Fruit fly (Drosophila melanogaster): ENCODE results near the gene CG6813.

CG6813 gene

dm6 chr3R:11619709-11620409 lies 6.6 kb downstream of the CG6813 start, which contains the start of the genes Jupiter and CG14710:
Gene Jupiter (minus strand): TSS chr3R:11619906.
Gene CG14710 (plus strand): TSS chr3R:11620090.
- TF ChIP-seq Hr96 (GFP tag; optimal IDR thresholded peaks at IDR 0.05) (no peak), CG7045 (GFP tag; optimal IDR thresholded peaks at IDR 0.05) (peak; percentile 23), CG7101 (tag; optimal IDR thresholded peaks at IDR 0.05) (peak; percentile 63), CG33017 (tag; optimal IDR thresholded peaks at IDR 0.05) (peak; percentile 27), Mnt (GFP tag; optimal IDR thresholded peaks at IDR 0.05) (peak; percentile 60), Crg-1 (GFP tag; optimal IDR thresholded peaks at IDR 0.05) (peak; percentile 38), pad (GFP tag; optimal IDR thresholded peaks at IDR 0.05) (peak; percentile 5), CG5204 (GFP tag; optimal IDR thresholded peaks at IDR 0.05) (no peak), kay (GFP tag; ENCODE audit: borderline replicate concordance) (no peak), cic (GFP tag; optimal IDR thresholded peaks at IDR 0.05) (peak; percentile 45), CG1620 (GFP tag; optimal IDR thresholded peaks at IDR 0.05) (peak; percentile 78), Clk (GFP tag; optimal IDR thresholded peaks at IDR 0.05) (peak; percentile 59), CG11617 (GFP tag; optimal IDR thresholded peaks at IDR 0.05) (no peak), CG12768 (GFP tag; optimal IDR thresholded peaks at IDR 0.05) (peak; percentile 4), tj (GFP tag; optimal IDR thresholded peaks at IDR 0.05) (peak; percentile 70), toe (GFP tag; optimal IDR thresholded peaks at IDR 0.05) (no peak), bab1 (GFP tag; optimal IDR thresholded peaks at IDR 0.05) (peak; percentile 72), ovo (GFP tag; optimal IDR thresholded peaks at IDR 0.05) (peak; percentile 63), cnc (optimal IDR thresholded peaks at IDR 0.05) (no peak), CG14711 (tag; optimal IDR thresholded peaks at IDR 0.05) (peak; percentile 72)

DNA sequence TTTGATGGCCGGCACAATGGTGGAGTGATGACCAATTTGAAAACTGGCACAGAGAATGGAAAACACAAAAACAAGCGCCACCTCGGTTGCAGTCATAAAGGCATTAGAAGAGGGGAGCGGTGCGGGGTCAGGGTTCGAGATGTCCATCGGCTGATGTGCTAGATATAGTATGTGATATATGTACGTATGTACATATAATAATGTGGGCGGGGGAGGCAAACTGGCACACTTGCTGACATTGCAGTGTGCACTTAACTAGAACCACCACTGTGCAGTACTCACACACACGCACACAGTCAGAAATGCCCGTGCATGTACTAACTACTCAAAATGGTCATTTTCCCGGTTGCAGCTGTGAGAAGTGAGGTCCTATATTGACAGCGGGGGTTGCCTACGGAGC lies 7.6 kb downstream of the CG6813 start:
- TF ChIP-seq tj (GFP tag; optimal IDR thresholded peaks at IDR 0.05) (peak; percentile 61), CG7045 (GFP tag; optimal IDR thresholded peaks at IDR 0.05) (no peak), CG12768 (GFP tag; optimal IDR thresholded peaks at IDR 0.05) (peak; percentile 21), toe (GFP tag; optimal IDR thresholded peaks at IDR 0.05) (no peak), CG5204 (GFP tag; optimal IDR thresholded peaks at IDR 0.05) (no peak), Crg-1 (GFP tag; optimal IDR thresholded peaks at IDR 0.05) (no peak)

- TF ChIP-seq CG7101 (tag; optimal IDR thresholded peaks at IDR 0.05) (no peak), bab1 (GFP tag; optimal IDR thresholded peaks at IDR 0.05) (no peak), Hr96 (GFP tag; optimal IDR thresholded peaks at IDR 0.05) (no peak), CG11617 (GFP tag; optimal IDR thresholded peaks at IDR 0.05) (no peak), CG14711 (tag; optimal IDR thresholded peaks at IDR 0.05) (no peak), Crg-1 (GFP tag; optimal IDR thresholded peaks at IDR 0.05) (no peak), cic (GFP tag; optimal IDR thresholded peaks at IDR 0.05) (no peak), CG33017 (tag; optimal IDR thresholded peaks at IDR 0.05) (no peak), ovo (GFP tag; optimal IDR thresholded peaks at IDR 0.05) (no peak), pad (GFP tag; optimal IDR thresholded peaks at IDR 0.05) (no peak), toe (GFP tag; optimal IDR thresholded peaks at IDR 0.05) (no peak)
Measured at dm6 chr3R:11617849-11618248, 8.6 kb downstream of the CG6813 start.

DNA sequence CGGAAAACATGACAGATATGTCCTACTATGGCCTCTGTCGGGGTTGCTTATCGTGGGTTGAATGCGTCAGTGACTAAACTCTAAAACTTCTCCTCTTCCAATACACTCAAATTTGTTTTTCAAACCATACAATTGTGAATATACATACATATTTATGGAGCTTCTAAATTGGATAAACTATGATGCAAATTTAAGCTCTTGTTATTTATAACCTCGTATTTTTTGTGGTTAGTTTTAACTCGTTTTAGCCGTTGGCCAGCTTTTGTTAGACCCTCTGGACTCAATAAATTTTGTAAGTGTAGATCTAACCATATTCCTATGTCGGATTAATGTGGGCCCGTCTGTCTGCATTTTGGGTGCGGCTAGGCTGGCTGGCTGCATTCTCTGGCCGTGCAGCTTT lies 9.1 kb downstream of the CG6813 start:
- TF ChIP-seq Crg-1 (GFP tag; optimal IDR thresholded peaks at IDR 0.05) (no peak), CG7101 (tag; optimal IDR thresholded peaks at IDR 0.05) (no peak), CG5204 (GFP tag; optimal IDR thresholded peaks at IDR 0.05) (no peak), Clk (GFP tag; optimal IDR thresholded peaks at IDR 0.05) (no peak), tj (GFP tag; optimal IDR thresholded peaks at IDR 0.05) (no peak), cnc (optimal IDR thresholded peaks at IDR 0.05) (no peak)

- no peak for TF ChIP-seq CG14711 (tag; optimal IDR thresholded peaks at IDR 0.05)
- TF ChIP-seq Mnt (GFP tag; optimal IDR thresholded peaks at IDR 0.05), result no peak
- no peak for TF ChIP-seq CG11617 (GFP tag; optimal IDR thresholded peaks at IDR 0.05)
- TF ChIP-seq ovo (GFP tag; optimal IDR thresholded peaks at IDR 0.05), result no peak
- no peak for TF ChIP-seq CG7045 (GFP tag; optimal IDR thresholded peaks at IDR 0.05)
- no peak for TF ChIP-seq CG33017 (tag; optimal IDR thresholded peaks at IDR 0.05)
- no peak for TF ChIP-seq Clk (GFP tag; optimal IDR thresholded peaks at IDR 0.05)
- TF ChIP-seq bab1 (GFP tag; optimal IDR thresholded peaks at IDR 0.05), result no peak
- TF ChIP-seq cic (GFP tag; optimal IDR thresholded peaks at IDR 0.05), result no peak
- no peak for TF ChIP-seq toe (GFP tag; optimal IDR thresholded peaks at IDR 0.05)
- TF ChIP-seq kay (GFP tag; ENCODE audit: borderline replicate concordance), result no peak
- no peak for TF ChIP-seq CG7101 (tag; optimal IDR thresholded peaks at IDR 0.05)
Measured at dm6 chr3R:11616219-11616618, 10.2 kb downstream of the CG6813 start.

DNA sequence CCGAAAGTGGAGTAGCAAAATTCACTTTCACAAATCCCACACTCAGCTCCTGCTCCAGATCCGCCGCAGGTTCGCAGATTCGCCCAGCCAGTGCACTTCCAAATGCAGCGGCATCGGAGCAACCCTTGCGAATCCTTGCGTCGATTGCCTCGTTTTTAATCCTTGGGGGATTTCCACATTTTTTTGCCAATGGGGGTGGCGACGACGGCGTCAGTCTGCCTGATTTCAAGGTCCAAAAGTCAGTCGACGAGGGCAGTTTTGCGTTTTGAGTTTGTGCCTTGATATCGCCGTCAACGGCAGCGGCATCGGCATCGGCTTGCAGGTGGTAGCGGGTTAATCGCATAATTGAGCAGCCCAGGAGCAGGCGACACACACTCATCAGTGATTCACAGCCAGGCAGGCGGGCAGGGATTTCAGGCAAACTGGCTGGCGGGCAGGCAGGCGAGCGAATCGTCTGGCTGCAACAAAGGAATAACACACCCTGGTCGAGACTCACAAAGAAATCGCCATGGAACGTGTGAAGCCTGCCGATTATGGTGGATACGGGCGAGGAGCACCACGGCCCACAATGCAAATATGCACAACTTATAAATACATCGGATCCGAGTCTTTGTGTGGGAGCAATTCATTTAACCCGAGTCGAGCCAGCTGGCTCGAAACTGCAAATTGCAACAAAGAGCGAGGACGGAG lies 10.9 kb downstream of the CG6813 start:
- TF ChIP-seq CG33017 (tag; optimal IDR thresholded peaks at IDR 0.05) (no peak), CG5204 (GFP tag; optimal IDR thresholded peaks at IDR 0.05) (no peak)

dm6 chr3R:11614507-11614906 lies 11.9 kb downstream of the CG6813 start:
- no peak for TF ChIP-seq cic (GFP tag; optimal IDR thresholded peaks at IDR 0.05)
- no peak for TF ChIP-seq kay (GFP tag; ENCODE audit: borderline replicate concordance)
- no peak for TF ChIP-seq cnc (optimal IDR thresholded peaks at IDR 0.05)
- no peak for TF ChIP-seq Mnt (GFP tag; optimal IDR thresholded peaks at IDR 0.05)
- TF ChIP-seq CG14711 (tag; optimal IDR thresholded peaks at IDR 0.05), result peak; percentile 40
- TF ChIP-seq toe (GFP tag; optimal IDR thresholded peaks at IDR 0.05), result no peak
- TF ChIP-seq Hr96 (GFP tag; optimal IDR thresholded peaks at IDR 0.05), result no peak
- no peak for TF ChIP-seq CG11617 (GFP tag; optimal IDR thresholded peaks at IDR 0.05)
- TF ChIP-seq bab1 (GFP tag; optimal IDR thresholded peaks at IDR 0.05), result peak; percentile 46
- TF ChIP-seq tj (GFP tag; optimal IDR thresholded peaks at IDR 0.05), result no peak
- no peak for TF ChIP-seq CG5204 (GFP tag; optimal IDR thresholded peaks at IDR 0.05)

Data from whole organism, adult.